Fruit fly (Drosophila melanogaster): Measurements from ENCODE around the gene CG43078.

dm6 chr3L:8545473-8545872 lies 31.1 kb upstream of the CG43078 start:
- TF ChIP-seq CTCF (optimal IDR thresholded peaks at IDR 0.05): no peak
- no peak for TF ChIP-seq CG8478 (optimal IDR thresholded peaks at IDR 0.05)

Measured in S2 (cell line).